Worm (Caenorhabditis elegans) whole organism, young adult: ENCODE data around the gene K02F6.1.
"Not testable (repeated sequence)": the region's sequence is repeated elsewhere in the genome, so short reads cannot be mapped to it uniquely, and the experiment has no call there.

Source experiments
- D2030.7 ChIP-seq: fragments of 200-800 bp; sonication (Bioruptor generic); IDR thresholded peaks from 2 replicates; pipeline ENCODE4 v1.3.6; 2022; ENCODE audit warnings: missing genetic modification reagents, missing genetic modification characterization, missing compliant biosample characterization
- F39B2.1 ChIP-seq: fragments of 200-800 bp; sonication (Bioruptor generic); IDR thresholded peaks from 2 replicates; pipeline ENCODE4 v1.3.6; 2022; ENCODE audit warnings: missing genetic modification reagents, missing genetic modification characterization, missing compliant biosample characterization
- F55B11.4 ChIP-seq: sonication (generic microtip); optimal IDR thresholded peaks from 2 replicates; lab custom pipeline; 2016; ENCODE audit warnings: missing compliant biosample characterization, missing genetic modification characterization, borderline replicate concordance; ENCODE audit not compliant: insufficient read depth
- F57A8.1 ChIP-seq: fragments of 200-800 bp; sonication (Bioruptor generic); optimal IDR thresholded peaks from 2 replicates; lab custom pipeline; 2018; ENCODE audit warnings: mild to moderate bottlenecking, missing genetic modification characterization, moderate library complexity, missing compliant biosample characterization
- F57C9.4 ChIP-seq: sonication (generic microtip); optimal IDR thresholded peaks from 2 replicates; lab custom pipeline; 2017; ENCODE audit warnings: mild to moderate bottlenecking, missing genetic modification characterization, missing compliant biosample characterization
- K12H6.12 ChIP-seq: fragments of 200-800 bp; sonication (Bioruptor generic); optimal IDR thresholded peaks from 2 replicates; lab custom pipeline; 2018; ENCODE audit warnings: mild to moderate bottlenecking, missing genetic modification characterization, missing compliant biosample characterization
- Y53G8AR.9 ChIP-seq: fragments of 200-800 bp; sonication (Bioruptor generic); conservative IDR thresholded peaks from 2 replicates; pipeline ENCODE4 v1.3.6; 2022; ENCODE audit warnings: missing genetic modification reagents, missing genetic modification characterization, missing compliant biosample characterization
- Y67H2A.10 ChIP-seq: fragments of 200-800 bp; sonication (Bioruptor generic); conservative IDR thresholded peaks from 2 replicates; pipeline ENCODE4 v1.3.6; 2022; ENCODE audit warnings: missing genetic modification reagents, missing genetic modification characterization, missing compliant biosample characterization
- Y95B8A.8 ChIP-seq: fragments of 200-800 bp; sonication (Bioruptor generic); IDR thresholded peaks from 2 replicates; pipeline ENCODE4 v1.3.6; 2022; ENCODE audit warnings: missing genetic modification reagents, missing genetic modification characterization, missing compliant biosample characterization
- aptf-3 ChIP-seq: fragments of 200-800 bp; sonication (Bioruptor generic); IDR thresholded peaks from 2 replicates; pipeline ENCODE4 v1.3.6; 2022; ENCODE audit warnings: missing genetic modification characterization, missing compliant biosample characterization
- ceh-58 ChIP-seq: fragments of 200-800 bp; sonication (Bioruptor generic); IDR thresholded peaks from 2 replicates; pipeline ENCODE4 v1.3.6; 2022; ENCODE audit warnings: missing genetic modification characterization, missing compliant biosample characterization
- ceh-79 ChIP-seq: sonication (generic microtip); optimal IDR thresholded peaks from 2 replicates; lab custom pipeline; 2017; ENCODE audit warnings: mild to moderate bottlenecking, missing genetic modification characterization, missing compliant biosample characterization
- dox-1 ChIP-seq: fragments of 200-800 bp; sonication (Bioruptor generic); IDR thresholded peaks from 2 replicates; pipeline ENCODE4 v1.3.6; 2022; ENCODE audit warnings: missing genetic modification reagents, missing genetic modification characterization, missing compliant biosample characterization
- dpff-1 ChIP-seq: sonication (generic microtip); optimal IDR thresholded peaks from 2 replicates; lab custom pipeline; 2017; ENCODE audit warnings: mild to moderate bottlenecking, missing genetic modification characterization, missing compliant biosample characterization
- egl-18 ChIP-seq: fragments of 200-800 bp; sonication (Bioruptor generic); IDR thresholded peaks from 2 replicates; pipeline ENCODE4 v1.3.6; 2022; ENCODE audit warnings: missing genetic modification reagents, missing genetic modification characterization, missing compliant biosample characterization
- hmg-20 ChIP-seq: fragments of 200-800 bp; sonication (Bioruptor generic); IDR thresholded peaks from 2 replicates; pipeline ENCODE4 v1.3.6; 2022; ENCODE audit warnings: missing genetic modification reagents, missing genetic modification characterization, missing compliant biosample characterization
- hrde-1 ChIP-seq: sonication (generic microtip); optimal IDR thresholded peaks from 2 replicates; lab custom pipeline; 2016; ENCODE audit warnings: missing genetic modification characterization, mild to moderate bottlenecking, missing compliant biosample characterization, moderate library complexity, missing genotype, missing genetic modification reagents, borderline replicate concordance
- hsf-1 ChIP-seq: fragments of 200-800 bp; sonication (Bioruptor generic); IDR thresholded peaks from 2 replicates; pipeline ENCODE4 v1.3.6; 2022; ENCODE audit warnings: missing genetic modification reagents, missing genetic modification characterization, missing compliant biosample characterization
- let-526 ChIP-seq: fragments of 200-800 bp; sonication (Bioruptor generic); IDR thresholded peaks from 2 replicates; pipeline ENCODE4 v1.3.6; 2022; ENCODE audit warnings: missing genetic modification reagents, missing genetic modification characterization, missing compliant biosample characterization
- lir-1 ChIP-seq: fragments of 200-800 bp; sonication (Bioruptor generic); conservative IDR thresholded peaks from 2 replicates; pipeline ENCODE4 v1.3.6; 2022; ENCODE audit warnings: missing genetic modification reagents, missing genetic modification characterization, missing compliant biosample characterization
- lsy-27 ChIP-seq: sonication (generic microtip); optimal IDR thresholded peaks from 2 replicates; lab custom pipeline; 2017; ENCODE audit warnings: missing genetic modification characterization, mild to moderate bottlenecking, missing compliant biosample characterization, antibody characterized with exemption, missing genotype, borderline replicate concordance; ENCODE audit not compliant: insufficient read depth
- mel-28 ChIP-seq: sonication (generic microtip); optimal IDR thresholded peaks from 2 replicates; lab custom pipeline; 2016; ENCODE audit warnings: borderline replicate concordance, mild to moderate bottlenecking, missing genetic modification characterization, missing compliant biosample characterization
- nhr-80 ChIP-seq: sonication (generic microtip); optimal IDR thresholded peaks from 2 replicates; lab custom pipeline; 2016; ENCODE audit warnings: missing genetic modification characterization, missing compliant biosample characterization
- rec-8 ChIP-seq, 2 experiments: sonication (generic microtip); optimal IDR thresholded peaks; 2 replicates each; lab custom pipeline; 2016; ENCODE audit warnings: mild to moderate bottlenecking in 2 of 2, missing genetic modification characterization in 2 of 2, missing genetic modification reagents in 2 of 2, missing genotype in 2 of 2, missing biosample characterization in 1 of 2, missing compliant biosample characterization in 1 of 2, moderate library complexity in 1 of 2
- sea-2 ChIP-seq: fragments of 200-800 bp; sonication (Bioruptor generic); IDR thresholded peaks from 2 replicates; pipeline ENCODE4 v1.3.6; 2022; ENCODE audit warnings: missing genetic modification characterization, missing compliant biosample characterization
- snpc-4 ChIP-seq, 5 experiments: fragments of 150-350 bp in 1 of 5; sonication (generic microtip) in 4 of 5; optimal IDR thresholded peaks; 2 replicates each; lab custom pipeline; 2014 to 2018; ENCODE audit warnings: missing genetic modification characterization in 5 of 5, missing biosample characterization in 3 of 5, antibody characterized with exemption in 2 of 5, mild to moderate bottlenecking in 2 of 5, missing compliant biosample characterization in 2 of 5, missing genotype in 2 of 5, moderate library complexity in 2 of 5, missing genetic modification reagents in 1 of 5
- zim-3 ChIP-seq: sonication (generic microtip); optimal IDR thresholded peaks from 2 replicates; lab custom pipeline; 2017; ENCODE audit warnings: mild to moderate bottlenecking, missing genetic modification characterization, moderate library complexity, missing compliant biosample characterization
- ztf-3 ChIP-seq: fragments of 200-800 bp; sonication (Bioruptor generic); optimal IDR thresholded peaks from 2 replicates; lab custom pipeline; 2018; ENCODE audit warnings: mild to moderate bottlenecking, missing genetic modification characterization, missing compliant biosample characterization
- ztf-6 ChIP-seq: fragments of 200-800 bp; sonication (Bioruptor generic); IDR thresholded peaks from 2 replicates; pipeline ENCODE4 v1.3.6; 2022; ENCODE audit warnings: missing genetic modification reagents, missing genetic modification characterization, missing compliant biosample characterization

The K02F6.1 gene

ce11 chrII:2534459-2534858, 19.3 kb upstream of the K02F6.1 start, which contains the start of gene K02F6.5:
Gene K02F6.5 (plus strand): TSS chrII:2534759.
- not testable (repeated sequence) for TF ChIP-seq snpc-4 (GFP tag; optimal IDR thresholded peaks at IDR 0.05; lab: Kevin White, UChicago); snpc-4 (tag; optimal IDR thresholded peaks at IDR 0.05; lab: Kevin White, UChicago); ceh-58 (GFP tag; lab: Robert Waterston, UW); let-526 (GFP tag; lab: Robert Waterston, UW)
- TF ChIP-seq, all 124 proteins: peak for 0; not testable (repeated sequence) for 124

ce11 chrII:2534952-2535351, 18.8 kb upstream of the K02F6.1 start, which contains the start of gene K02F6.8:
Gene K02F6.8 (minus strand): TSS chrII:2535052.
- TF ChIP-seq F57A8.1 (GFP tag; lab: Kevin White, UChicago); Y95B8A.8; D2030.7 (GFP tag; lab: Robert Waterston, UW): not testable (repeated sequence)

DNA sequence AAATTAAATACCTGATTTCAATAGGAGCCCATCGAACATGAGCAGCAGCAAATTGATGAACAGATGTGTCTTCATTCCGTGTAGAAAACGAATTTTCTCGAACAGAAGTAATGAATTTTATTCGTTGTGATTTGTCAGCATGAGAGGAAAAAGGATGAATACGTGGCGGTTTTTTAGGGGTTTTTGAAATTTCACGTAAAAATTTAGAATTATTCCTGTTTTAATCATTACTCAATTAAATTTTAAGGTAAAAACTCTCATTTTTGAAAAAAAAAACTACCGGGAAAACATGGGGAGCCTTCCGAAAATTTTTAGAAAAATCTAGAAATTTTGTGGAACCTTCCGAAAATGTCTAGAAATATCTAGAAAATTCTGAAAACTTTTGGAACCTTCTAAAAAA, 16.0 kb upstream of the K02F6.1 start, which contains the start of gene K02F6.7:
K02F6.7 (minus strand) TSS at position 101 of the 400 bp plus-strand sequence.
- TF ChIP-seq zim-3 (tag; lab: Kevin White, UChicago) (no peak), F39B2.1 (no peak), rec-8 (tag; optimal IDR thresholded peaks at IDR 0.05; lab: Kevin White, UChicago) (no peak), hmg-20 (no peak), dpff-1 (tag; lab: Kevin White, UChicago) (no peak), hsf-1 (GFP tag; lab: Robert Waterston, UW) (no peak), ceh-79 (tag; lab: Kevin White, UChicago) (no peak), Y67H2A.10 (GFP tag; lab: Robert Waterston, UW) (no peak), aptf-3 (GFP tag; lab: Robert Waterston, UW) (no peak), nhr-80 (tag; lab: Kevin White, UChicago) (no peak)

DNA sequence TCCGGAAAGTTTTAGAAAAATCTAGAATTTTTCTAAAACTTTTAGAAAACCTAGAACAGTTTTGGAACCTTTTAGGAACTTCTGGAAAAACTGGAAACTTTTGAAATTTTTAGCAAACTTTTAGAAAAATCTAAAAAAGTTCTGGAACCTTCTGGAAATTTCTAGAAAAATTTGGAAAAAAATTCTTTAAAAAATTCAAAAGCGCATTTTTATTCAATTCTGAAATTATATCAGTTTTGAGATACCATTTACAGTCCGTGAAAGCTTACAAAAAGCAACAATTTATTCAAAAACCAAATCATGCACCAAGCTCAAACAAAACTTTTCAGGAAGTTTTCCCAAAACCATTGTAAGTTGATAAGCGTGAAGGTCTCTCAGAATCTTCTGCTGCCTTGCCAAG, 15.6 kb upstream of the K02F6.1 start, which contains the start of gene K02F6.4:
K02F6.4 (plus strand) TSS at position 301 of the 400 bp plus-strand sequence.
- no peak for TF ChIP-seq F55B11.4 (tag; lab: Kevin White, UChicago)
- TF ChIP-seq ztf-6 (GFP tag; lab: Robert Waterston, UW): no peak
- TF ChIP-seq hsf-1 (GFP tag; lab: Robert Waterston, UW): 0 out of 2 replicates have a peak, but pooled peaks have one; percentile 16

DNA sequence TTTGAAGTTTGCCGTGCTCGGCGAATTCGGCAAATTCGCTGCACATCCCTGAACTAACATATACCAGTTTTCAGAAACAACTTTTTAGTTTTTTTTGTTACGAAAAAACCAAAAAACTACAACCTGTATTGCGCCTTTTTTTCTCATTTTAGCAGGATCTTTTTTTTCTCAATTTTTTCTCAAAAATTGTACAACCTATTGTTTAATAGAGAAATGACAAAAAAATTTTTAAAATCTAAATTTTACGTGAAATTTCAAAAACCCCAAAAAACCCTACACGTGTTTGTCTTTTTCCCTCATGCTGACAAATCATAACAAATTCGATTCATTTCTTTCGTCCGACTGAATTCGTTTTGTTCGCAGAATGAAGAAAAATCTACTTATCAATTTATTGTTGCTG, 7.8 kb upstream of the K02F6.1 start, which contains the start of gene K02F6.3:
K02F6.3 (plus strand) TSS at position 301 of the 400 bp plus-strand sequence.
- TF ChIP-seq Y53G8AR.9 (GFP tag; lab: Robert Waterston, UW) (no peak), dox-1 (no peak), egl-18 (GFP tag; lab: Robert Waterston, UW) (no peak), lsy-27 (tag; lab: Kevin White, UChicago) (no peak), sea-2 (GFP tag; lab: Robert Waterston, UW) (no peak), ztf-3 (GFP tag; lab: Kevin White, UChicago) (no peak), mel-28 (tag; lab: Kevin White, UChicago) (no peak), F57C9.4 (tag; lab: Kevin White, UChicago) (no peak), K12H6.12 (tag; lab: Kevin White, UChicago) (no peak), hmg-20 (no peak), hrde-1 (tag; lab: Kevin White, UChicago) (no peak), lir-1 (GFP tag; lab: Robert Waterston, UW) (no peak)
